Worm (Caenorhabditis elegans) whole organism, late embryonic: ENCODE results near the gene F45D3.3.

Source experiments
- C38D4.7 ChIP-seq: fragments of 200-800 bp; sonication (Bioruptor generic); optimal IDR thresholded peaks from 2 replicates; lab custom pipeline; 2018; ENCODE audit warnings: mild to moderate bottlenecking, missing genetic modification characterization, moderate library complexity, missing compliant biosample characterization
- Y22D7AL.16 ChIP-seq: sonication (generic microtip); optimal IDR thresholded peaks from 2 replicates; lab custom pipeline; 2016; ENCODE audit warnings: missing genetic modification characterization, missing compliant biosample characterization
- ama-1 ChIP-seq: fragments of 150-350 bp; optimal IDR thresholded peaks from 2 replicates; lab custom pipeline; 2014
- ceh-14 ChIP-seq: sonication (generic microtip); optimal IDR thresholded peaks from 2 replicates; lab custom pipeline; 2016; ENCODE audit warnings: missing genotype, missing genetic modification characterization, missing compliant biosample characterization
- ceh-19 ChIP-seq: fragments of 200-800 bp; sonication (Bioruptor generic); optimal IDR thresholded peaks from 2 replicates; lab custom pipeline; 2018; ENCODE audit warnings: mild to moderate bottlenecking, missing genetic modification characterization, missing compliant biosample characterization
- ceh-24 ChIP-seq: sonication (generic microtip); optimal IDR thresholded peaks from 2 replicates; lab custom pipeline; 2016; ENCODE audit warnings: mild to moderate bottlenecking, missing genetic modification characterization, missing compliant biosample characterization
- ceh-45 ChIP-seq: fragments of 200-800 bp; sonication (Bioruptor generic); IDR thresholded peaks from 2 replicates; pipeline ENCODE4 v1.3.6; 2022; ENCODE audit warnings: missing genetic modification reagents, missing genetic modification characterization, missing compliant biosample characterization
- che-1 ChIP-seq: sonication (generic microtip); optimal IDR thresholded peaks from 2 replicates; lab custom pipeline; 2016; ENCODE audit warnings: mild to moderate bottlenecking, missing genetic modification characterization, missing compliant biosample characterization
- dmd-4 ChIP-seq: sonication (generic microtip); optimal IDR thresholded peaks from 2 replicates; lab custom pipeline; 2016; ENCODE audit warnings: borderline replicate concordance, missing genetic modification characterization, missing compliant biosample characterization
- dve-1 ChIP-seq: sonication (generic microtip); optimal IDR thresholded peaks from 2 replicates; lab custom pipeline; 2017; ENCODE audit warnings: antibody characterized with exemption, mild to moderate bottlenecking, missing genetic modification characterization, missing compliant biosample characterization
- elt-4 ChIP-seq: sonication (generic microtip); optimal IDR thresholded peaks from 2 replicates; lab custom pipeline; 2016; ENCODE audit warnings: missing genetic modification characterization, missing compliant biosample characterization
- ets-4 ChIP-seq: sonication (generic microtip); optimal IDR thresholded peaks from 2 replicates; lab custom pipeline; 2016; ENCODE audit warnings: missing genetic modification characterization, missing compliant biosample characterization
- fkh-10 ChIP-seq: fragments of 150-350 bp; optimal IDR thresholded peaks from 2 replicates; lab custom pipeline; 2014; ENCODE audit warnings: missing biosample characterization, missing genetic modification reagents, missing genetic modification characterization
- hlh-13 ChIP-seq: fragments of 200-800 bp; sonication (Bioruptor generic); optimal IDR thresholded peaks from 2 replicates; lab custom pipeline; 2018; ENCODE audit warnings: mild to moderate bottlenecking, missing genetic modification characterization, missing compliant biosample characterization
- hlh-15 ChIP-seq: sonication (generic microtip); optimal IDR thresholded peaks from 2 replicates; lab custom pipeline; 2016; ENCODE audit warnings: missing genetic modification characterization, missing compliant biosample characterization
- hlh-30 ChIP-seq: sonication (generic microtip); optimal IDR thresholded peaks from 2 replicates; lab custom pipeline; 2017; ENCODE audit warnings: antibody characterized with exemption, missing genetic modification characterization, missing compliant biosample characterization; ENCODE audit not compliant: insufficient read depth
- lin-11 ChIP-seq: fragments of 200-800 bp; sonication (Bioruptor generic); optimal IDR thresholded peaks from 2 replicates; lab custom pipeline; 2018; ENCODE audit warnings: mild to moderate bottlenecking, missing genetic modification characterization, missing compliant biosample characterization
- madf-2 ChIP-seq: sonication (generic microtip); optimal IDR thresholded peaks from 2 replicates; lab custom pipeline; 2017; ENCODE audit warnings: missing genetic modification characterization, missing compliant biosample characterization
- nfya-1 ChIP-seq: sonication (generic microtip); optimal IDR thresholded peaks from 2 replicates; lab custom pipeline; 2017; ENCODE audit warnings: missing genetic modification characterization, mild to moderate bottlenecking, missing compliant biosample characterization, antibody characterized with exemption, moderate library complexity
- npax-4 ChIP-seq: sonication (generic microtip); optimal IDR thresholded peaks from 2 replicates; lab custom pipeline; 2016; ENCODE audit warnings: missing genetic modification characterization, missing compliant biosample characterization
- odd-2 ChIP-seq: sonication (generic microtip); optimal IDR thresholded peaks from 2 replicates; lab custom pipeline; 2017; ENCODE audit warnings: antibody characterized with exemption, mild to moderate bottlenecking, missing genetic modification characterization, missing compliant biosample characterization
- pat-9 ChIP-seq: fragments of 200-800 bp; sonication (Bioruptor generic); optimal IDR thresholded peaks from 2 replicates; lab custom pipeline; 2018; ENCODE audit warnings: mild to moderate bottlenecking, missing genetic modification characterization, moderate library complexity, missing compliant biosample characterization
- pha-4 ChIP-seq: fragments of 150-350 bp; optimal IDR thresholded peaks from 2 replicates; lab custom pipeline; 2018; ENCODE audit warnings: missing biosample characterization, missing genetic modification reagents, missing genetic modification characterization
- pqm-1 ChIP-seq: sonication (generic microtip); optimal IDR thresholded peaks from 2 replicates; lab custom pipeline; 2016; ENCODE audit warnings: missing genetic modification characterization, missing compliant biosample characterization
- pros-1 ChIP-seq: fragments of 150-350 bp; optimal IDR thresholded peaks from 2 replicates; lab custom pipeline; 2014; ENCODE audit warnings: missing biosample characterization, missing genetic modification reagents, missing genetic modification characterization
- ref-2 ChIP-seq: sonication (generic microtip); optimal IDR thresholded peaks from 2 replicates; lab custom pipeline; 2016; ENCODE audit warnings: missing genetic modification characterization, missing compliant biosample characterization
- sdc-2 ChIP-seq: sonication (generic microtip); optimal IDR thresholded peaks from 2 replicates; lab custom pipeline; 2016; ENCODE audit warnings: missing genotype, missing genetic modification characterization, missing compliant biosample characterization
- syd-9 ChIP-seq: sonication (generic microtip); optimal IDR thresholded peaks from 2 replicates; lab custom pipeline; 2016; ENCODE audit warnings: mild to moderate bottlenecking, missing genetic modification characterization, moderate library complexity, missing compliant biosample characterization
- tbx-2 ChIP-seq: sonication (generic microtip); optimal IDR thresholded peaks from 2 replicates; lab custom pipeline; 2016; ENCODE audit warnings: missing genetic modification characterization, missing compliant biosample characterization
- unc-42 ChIP-seq: sonication (generic microtip); optimal IDR thresholded peaks from 2 replicates; lab custom pipeline; 2016; ENCODE audit warnings: missing genotype, missing genetic modification characterization, missing compliant biosample characterization
- unc-55 ChIP-seq: sonication (generic microtip); optimal IDR thresholded peaks from 2 replicates; lab custom pipeline; 2017; ENCODE audit warnings: missing biosample characterization, missing genetic modification reagents, missing genetic modification characterization
- unc-86 ChIP-seq: sonication (generic microtip); optimal IDR thresholded peaks from 2 replicates; lab custom pipeline; 2016; ENCODE audit warnings: missing genetic modification characterization, missing compliant biosample characterization
- zip-5 ChIP-seq: sonication (generic microtip); optimal IDR thresholded peaks from 2 replicates; lab custom pipeline; 2016; ENCODE audit warnings: missing genetic modification characterization, missing compliant biosample characterization
- ztf-16 ChIP-seq: sonication (generic microtip); optimal IDR thresholded peaks from 2 replicates; lab custom pipeline; 2017; ENCODE audit warnings: missing genetic modification characterization, missing compliant biosample characterization

Gene F45D3.3

ce11 chrV:12538984-12539852 lies 11.0 kb downstream of the F45D3.3 start:
- TF ChIP-seq ztf-16 (tag; lab: Kevin White, UChicago) (no peak), dmd-4 (tag; lab: Kevin White, UChicago) (no peak), ref-2 (tag; lab: Kevin White, UChicago) (peak; percentile 36)

- TF ChIP-seq C38D4.7 (GFP tag; lab: Kevin White, UChicago): no peak
- TF ChIP-seq pat-9 (tag; lab: Kevin White, UChicago): no peak
- TF ChIP-seq hlh-30 (tag; lab: Kevin White, UChicago): no peak
- no peak for TF ChIP-seq zip-5 (tag; lab: Kevin White, UChicago)
- TF ChIP-seq odd-2: no peak
- TF ChIP-seq ceh-14 (tag; lab: Kevin White, UChicago): no peak
- TF ChIP-seq dmd-4 (tag; lab: Kevin White, UChicago): no peak
- no peak for TF ChIP-seq madf-2 (tag; lab: Kevin White, UChicago)
- TF ChIP-seq ama-1: no peak
- TF ChIP-seq tbx-2 (tag; lab: Kevin White, UChicago): no peak
- no peak for TF ChIP-seq ceh-19 (GFP tag; lab: Kevin White, UChicago)
- no peak for TF ChIP-seq pqm-1 (tag; lab: Kevin White, UChicago)
- no peak for TF ChIP-seq Y22D7AL.16
- no peak for TF ChIP-seq ets-4 (tag; lab: Kevin White, UChicago)
- TF ChIP-seq lin-11: no peak
- TF ChIP-seq ceh-24: no peak
- no peak for TF ChIP-seq syd-9 (tag; lab: Kevin White, UChicago)
- no peak for TF ChIP-seq fkh-10 (GFP tag; lab: Kevin White, UChicago)
- no peak for TF ChIP-seq unc-86 (tag; lab: Kevin White, UChicago)
- no peak for TF ChIP-seq npax-4 (tag; lab: Kevin White, UChicago)
- TF ChIP-seq, all 69 proteins: peak for 0
Observed at ce11 chrV:12537505-12537904, 12.7 kb downstream of the F45D3.3 start.

ce11 chrV:12536409-12537038 lies 13.7 kb downstream of the F45D3.3 start:
- TF ChIP-seq ceh-19 (GFP tag; lab: Kevin White, UChicago): no peak
- TF ChIP-seq unc-55 (GFP tag; lab: Kevin White, UChicago): no peak
- no peak for TF ChIP-seq nfya-1 (tag; lab: Kevin White, UChicago)
- no peak for TF ChIP-seq hlh-13 (GFP tag; lab: Kevin White, UChicago)
- TF ChIP-seq dve-1 (tag; lab: Kevin White, UChicago): no peak
- TF ChIP-seq zip-5 (tag; lab: Kevin White, UChicago): no peak

ce11 chrV:12534941-12535340 lies 15.2 kb downstream of the F45D3.3 start:
- no peak for TF ChIP-seq nfya-1 (tag; lab: Kevin White, UChicago)
- no peak for TF ChIP-seq zip-5 (tag; lab: Kevin White, UChicago)
- no peak for TF ChIP-seq hlh-30 (tag; lab: Kevin White, UChicago)
- no peak for TF ChIP-seq che-1 (tag; lab: Kevin White, UChicago)
- no peak for TF ChIP-seq ets-4 (tag; lab: Kevin White, UChicago)
- TF ChIP-seq lin-11: no peak
- TF ChIP-seq sdc-2 (tag; lab: Kevin White, UChicago): no peak
- no peak for TF ChIP-seq ceh-19 (GFP tag; lab: Kevin White, UChicago)
- no peak for TF ChIP-seq elt-4 (tag; lab: Kevin White, UChicago)
- TF ChIP-seq pros-1 (tag; lab: Kevin White, UChicago): no peak
- TF ChIP-seq hlh-15 (tag; lab: Kevin White, UChicago): no peak
- no peak for TF ChIP-seq ceh-14 (tag; lab: Kevin White, UChicago)
- TF ChIP-seq ceh-24: no peak
- TF ChIP-seq ref-2 (tag; lab: Kevin White, UChicago): no peak
- TF ChIP-seq unc-42 (tag; lab: Kevin White, UChicago): no peak
- TF ChIP-seq ceh-45 (GFP tag; lab: Robert Waterston, UW): no peak
- TF ChIP-seq pha-4 (tag; lab: Kevin White, UChicago): no peak
